Worm (Caenorhabditis elegans) whole organism, early embryonic: ENCODE data around the gene rskd-1.

Experiments
- B0310.2 ChIP-seq: sonication (generic microtip); optimal IDR thresholded peaks from 2 replicates; lab custom pipeline; 2016; ENCODE audit warnings: mild to moderate bottlenecking, missing genetic modification characterization, missing compliant biosample characterization
- F13C5.2 ChIP-seq: sonication (generic microtip); optimal IDR thresholded peaks from 2 replicates; lab custom pipeline; 2017; ENCODE audit warnings: mild to moderate bottlenecking, missing genetic modification characterization, inconsistent platforms, missing compliant biosample characterization
- ama-1 ChIP-seq: fragments of 150-350 bp; optimal IDR thresholded peaks from 2 replicates; lab custom pipeline; 2014
- ceh-13 ChIP-seq: fragments of 200-800 bp; sonication (Bioruptor generic); optimal IDR thresholded peaks from 2 replicates; lab custom pipeline; 2018; ENCODE audit warnings: mild to moderate bottlenecking, missing genetic modification characterization, missing compliant biosample characterization
- ceh-36 ChIP-seq: sonication (generic microtip); optimal IDR thresholded peaks from 2 replicates; lab custom pipeline; 2016; ENCODE audit warnings: missing genetic modification characterization, inconsistent platforms, missing compliant biosample characterization
- flt-1 ChIP-seq: fragments of 200-800 bp; sonication (Bioruptor generic); IDR thresholded peaks from 2 replicates; pipeline ENCODE4 v1.3.6; 2022; ENCODE audit warnings: missing genetic modification characterization, missing compliant biosample characterization
- hmg-4 ChIP-seq: fragments of 200-800 bp; sonication (Bioruptor generic); optimal IDR thresholded peaks from 2 replicates; lab custom pipeline; 2018; ENCODE audit warnings: mild to moderate bottlenecking, missing genetic modification characterization, missing compliant biosample characterization
- scrt-1 ChIP-seq: fragments of 200-800 bp; sonication (Bioruptor generic); IDR thresholded peaks from 2 replicates; pipeline ENCODE4 v1.3.6; 2022; ENCODE audit warnings: missing genetic modification characterization, missing compliant biosample characterization
- tbx-37 ChIP-seq: fragments of 200-800 bp; sonication (Bioruptor generic); conservative IDR thresholded peaks from 2 replicates; pipeline ENCODE4 v1.3.6; 2022; ENCODE audit warnings: missing genetic modification reagents, missing genetic modification characterization, missing compliant biosample characterization

DNA sequence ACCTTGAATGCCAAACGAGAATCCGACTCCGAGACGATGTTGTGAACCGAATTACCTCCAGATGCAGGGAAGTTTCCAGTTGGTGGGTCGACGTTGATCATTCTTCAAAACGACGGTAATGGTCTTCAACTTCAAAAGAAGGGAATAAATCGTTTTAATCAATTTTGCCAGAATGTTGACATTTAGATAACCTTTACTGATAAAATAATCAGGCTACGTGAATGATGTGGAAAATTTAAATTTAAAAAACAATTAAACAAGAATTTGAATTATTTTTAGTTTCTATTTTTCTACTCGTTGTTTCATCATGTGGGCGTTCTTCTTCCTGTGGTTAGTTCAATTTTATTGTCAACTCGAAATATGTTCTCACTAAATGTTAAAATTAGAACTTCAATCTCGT, 24.7 kb downstream of the rskd-1 start, which contains the start of gene ssp-35:
- TF ChIP-seq ama-1 (no peak), flt-1 (no peak), ceh-36 (tag; lab: Kevin White, UChicago) (no peak), scrt-1 (GFP tag; lab: Robert Waterston, UW) (no peak), B0310.2 (tag; lab: Kevin White, UChicago) (no peak), F13C5.2 (tag; lab: Kevin White, UChicago) (no peak), hmg-4 (no peak), tbx-37 (no peak), ceh-13 (GFP tag; lab: Kevin White, UChicago) (no peak)
